Worm (Caenorhabditis elegans) whole organism, mixed stage, embryonic: Measurements from ENCODE around the gene natb-1.

Experiments
- M03D4.4 ChIP-seq: sonication (generic microtip); optimal IDR thresholded peaks from 2 replicates; lab custom pipeline; 2017; ENCODE audit warnings: mild to moderate bottlenecking, missing genetic modification characterization, missing compliant biosample characterization
- bed-3 ChIP-seq: fragments of 200-800 bp; sonication (Bioruptor generic); optimal IDR thresholded peaks from 3 replicates; lab custom pipeline; 2018; ENCODE audit warnings: mild to moderate bottlenecking, missing genetic modification characterization, moderate library complexity, missing compliant biosample characterization
- ceh-39 ChIP-seq: fragments of 150-350 bp; optimal IDR thresholded peaks from 2 replicates; lab custom pipeline; 2014; ENCODE audit warnings: missing biosample characterization, missing genetic modification characterization
- ceh-43 ChIP-seq: fragments of 200-800 bp; sonication (Bioruptor generic); optimal IDR thresholded peaks from 2 replicates; lab custom pipeline; 2018; ENCODE audit warnings: mild to moderate bottlenecking, missing genetic modification characterization, moderate library complexity, missing compliant biosample characterization
- ceh-83 ChIP-seq: fragments of 200-800 bp; sonication (Bioruptor generic); optimal IDR thresholded peaks from 2 replicates; lab custom pipeline; 2018; ENCODE audit warnings: mild to moderate bottlenecking, missing genetic modification characterization, missing compliant biosample characterization
- ces-1 ChIP-seq: fragments of 150-350 bp; optimal IDR thresholded peaks from 2 replicates; lab custom pipeline; 2014; ENCODE audit warnings: missing biosample characterization, missing genetic modification reagents, missing genetic modification characterization
- cnd-1 ChIP-seq: fragments of 200-800 bp; sonication (Bioruptor generic); optimal IDR thresholded peaks from 2 replicates; lab custom pipeline; 2018; ENCODE audit warnings: mild to moderate bottlenecking, missing genetic modification characterization, missing compliant biosample characterization
- drap-1 ChIP-seq: fragments of 200-800 bp; sonication (Bioruptor generic); optimal IDR thresholded peaks from 3 replicates; lab custom pipeline; 2018; ENCODE audit warnings: mild to moderate bottlenecking, missing genetic modification characterization, missing compliant biosample characterization
- elt-1 ChIP-seq: sonication (generic microtip); optimal IDR thresholded peaks from 2 replicates; lab custom pipeline; 2017; ENCODE audit warnings: missing genetic modification characterization, mild to moderate bottlenecking, missing compliant biosample characterization, antibody characterized with exemption, moderate library complexity, borderline replicate concordance; ENCODE audit not compliant: insufficient read depth
- elt-3 ChIP-seq: fragments of 150-350 bp; optimal IDR thresholded peaks from 2 replicates; lab custom pipeline; 2014; ENCODE audit warnings: missing biosample characterization, missing genetic modification characterization
- flh-1 ChIP-seq: fragments of 200-800 bp; sonication (Bioruptor generic); optimal IDR thresholded peaks from 2 replicates; lab custom pipeline; 2018; ENCODE audit warnings: mild to moderate bottlenecking, missing genetic modification characterization, moderate library complexity, missing compliant biosample characterization
- ham-2 ChIP-seq: fragments of 200-800 bp; sonication (Bioruptor generic); optimal IDR thresholded peaks from 2 replicates; lab custom pipeline; 2018; ENCODE audit warnings: mild to moderate bottlenecking, missing genetic modification characterization, missing compliant biosample characterization
- hlh-1 ChIP-seq: fragments of 150-350 bp; optimal IDR thresholded peaks from 2 replicates; lab custom pipeline; 2014; ENCODE audit warnings: missing biosample characterization, missing genetic modification reagents, missing genetic modification characterization
- lin-32 ChIP-seq: fragments of 200-800 bp; sonication (Bioruptor generic); optimal IDR thresholded peaks from 2 replicates; lab custom pipeline; 2018; ENCODE audit warnings: mild to moderate bottlenecking, missing genetic modification characterization, missing compliant biosample characterization
- lsy-2 ChIP-seq: fragments of 150-350 bp; optimal IDR thresholded peaks from 2 replicates; lab custom pipeline; 2014; ENCODE audit warnings: missing biosample characterization, missing genetic modification characterization
- mab-5 ChIP-seq: fragments of 150-350 bp; optimal IDR thresholded peaks from 2 replicates; lab custom pipeline; 2014; ENCODE audit warnings: missing biosample characterization, missing genetic modification characterization
- mep-1 ChIP-seq: fragments of 150-350 bp; optimal IDR thresholded peaks from 2 replicates; lab custom pipeline; 2017; ENCODE audit warnings: missing biosample characterization, missing genetic modification reagents, missing genetic modification characterization, inconsistent platforms
- mls-2 ChIP-seq: sonication (generic microtip); optimal IDR thresholded peaks from 2 replicates; lab custom pipeline; 2016; ENCODE audit warnings: mild to moderate bottlenecking, missing genetic modification characterization, moderate library complexity, missing compliant biosample characterization
- nhr-2 ChIP-seq: fragments of 150-350 bp; optimal IDR thresholded peaks from 2 replicates; lab custom pipeline; 2014; ENCODE audit warnings: missing biosample characterization, missing genetic modification characterization
- nhr-237 ChIP-seq: fragments of 150-350 bp; optimal IDR thresholded peaks from 2 replicates; lab custom pipeline; 2014; ENCODE audit warnings: missing biosample characterization, missing genetic modification characterization
- nhr-28 ChIP-seq: fragments of 150-350 bp; optimal IDR thresholded peaks from 2 replicates; lab custom pipeline; 2014; ENCODE audit warnings: missing biosample characterization, missing genetic modification characterization
- nhr-76 ChIP-seq: sonication (generic microtip); optimal IDR thresholded peaks from 2 replicates; lab custom pipeline; 2017; ENCODE audit warnings: missing biosample characterization, missing genetic modification characterization
- sem-2 ChIP-seq: fragments of 200-800 bp; sonication (Bioruptor generic); optimal IDR thresholded peaks from 2 replicates; lab custom pipeline; 2018; ENCODE audit warnings: mild to moderate bottlenecking, missing genetic modification characterization, missing compliant biosample characterization
- snpc-4 ChIP-seq: fragments of 150-350 bp; optimal IDR thresholded peaks from 2 replicates; lab custom pipeline; 2014; ENCODE audit warnings: missing biosample characterization, missing genetic modification characterization
- sptf-1 ChIP-seq: sonication (generic microtip); optimal IDR thresholded peaks from 2 replicates; lab custom pipeline; 2017; ENCODE audit warnings: mild to moderate bottlenecking, missing genetic modification characterization, moderate library complexity, missing compliant biosample characterization
- tbx-8 ChIP-seq: fragments of 200-800 bp; sonication (Bioruptor generic); optimal IDR thresholded peaks from 2 replicates; lab custom pipeline; 2018; ENCODE audit warnings: mild to moderate bottlenecking, missing genetic modification characterization, moderate library complexity, missing compliant biosample characterization
- unc-120 ChIP-seq: sonication (generic microtip); optimal IDR thresholded peaks from 2 replicates; lab custom pipeline; 2017; ENCODE audit warnings: missing genetic modification characterization, missing compliant biosample characterization; ENCODE audit not compliant: poor library complexity, severe bottlenecking
- unc-39 ChIP-seq: fragments of 150-350 bp; optimal IDR thresholded peaks from 2 replicates; lab custom pipeline; 2014; ENCODE audit warnings: missing biosample characterization, missing genetic modification characterization
- unc-62 ChIP-seq: fragments of 150-350 bp; optimal IDR thresholded peaks from 2 replicates; lab custom pipeline; 2014; ENCODE audit warnings: missing biosample characterization, missing genetic modification reagents, missing genetic modification characterization
- ztf-11 ChIP-seq: fragments of 150-350 bp; optimal IDR thresholded peaks from 2 replicates; lab custom pipeline; 2014; ENCODE audit warnings: missing biosample characterization, missing genetic modification characterization

natb-1 gene

ce11 chrV:8013901-8014388, 30.7 kb upstream of the natb-1 start, which contains the start of gene Y97E10AR.6:
Gene Y97E10AR.6, minus strand, starts transcription at chrV:8013951.
- TF ChIP-seq elt-3 (tag; lab: Kevin White, UChicago) (no peak), lin-32 (no peak), bed-3 (GFP tag; lab: Kevin White, UChicago) (no peak), snpc-4 (tag; lab: Kevin White, UChicago) (no peak), ztf-11 (no peak), ces-1 (peak; percentile 47), flh-1 (GFP tag; lab: Kevin White, UChicago) (no peak), mep-1 (tag; lab: Kevin White, UChicago) (no peak), ceh-83 (GFP tag; lab: Kevin White, UChicago) (no peak), tbx-8 (GFP tag; lab: Kevin White, UChicago) (no peak), ham-2 (GFP tag; lab: Kevin White, UChicago) (no peak), drap-1 (no peak), ceh-43 (no peak), unc-120 (tag; lab: Kevin White, UChicago) (peak; percentile 28), hlh-1 (no peak), ceh-39 (no peak)

DNA sequence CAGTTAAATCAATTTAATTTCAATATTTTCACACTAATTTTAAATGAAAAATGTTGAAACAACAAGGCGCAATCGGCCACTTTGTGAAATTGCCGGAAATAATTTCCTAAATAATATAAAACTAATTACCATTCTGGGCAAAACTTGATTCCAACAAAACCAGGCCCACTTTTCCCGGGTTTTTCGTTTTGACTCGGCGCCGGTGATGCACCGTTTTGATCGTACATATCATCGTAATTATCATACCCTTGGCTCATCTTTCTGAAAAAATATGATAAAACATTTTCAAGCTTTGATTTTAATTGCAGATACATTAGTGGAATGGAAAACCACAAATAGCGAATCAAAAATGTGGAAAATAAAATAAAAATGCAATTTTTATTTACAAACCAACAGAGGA, 28.8 kb upstream of the natb-1 start, which contains the start of gene rpb-9:
rpb-9 (minus strand) TSS at position 314 of the 400 bp plus-strand sequence.
- no peak for TF ChIP-seq mab-5 (tag; lab: Kevin White, UChicago)
- no peak for TF ChIP-seq nhr-76
- no peak for TF ChIP-seq ceh-83 (GFP tag; lab: Kevin White, UChicago)
- no peak for TF ChIP-seq lin-32
- TF ChIP-seq ham-2 (GFP tag; lab: Kevin White, UChicago), result no peak
- no peak for TF ChIP-seq flh-1 (GFP tag; lab: Kevin White, UChicago)
- TF ChIP-seq unc-120 (tag; lab: Kevin White, UChicago), result no peak
- TF ChIP-seq unc-39, result no peak
- TF ChIP-seq tbx-8 (GFP tag; lab: Kevin White, UChicago), result no peak
- no peak for TF ChIP-seq drap-1
- no peak for TF ChIP-seq sem-2 (GFP tag; lab: Kevin White, UChicago)

ce11 chrV:8010846-8011245, 27.6 kb upstream of the natb-1 start, which contains the start of gene lmtr-2:
Gene lmtr-2, minus strand, starts transcription at chrV:8011106.
- TF ChIP-seq M03D4.4 (tag; lab: Kevin White, UChicago), result no peak
- TF ChIP-seq snpc-4 (tag; lab: Kevin White, UChicago), result no peak
- TF ChIP-seq lsy-2 (tag; lab: Kevin White, UChicago), result no peak
- TF ChIP-seq nhr-237 (tag; lab: Kevin White, UChicago), result no peak
- TF ChIP-seq ces-1, result no peak

ce11 chrV:8010103-8010502, 26.9 kb upstream of the natb-1 start, which contains the start of gene Y97E10AR.4:
Gene Y97E10AR.4, minus strand, starts transcription at chrV:8010233.
- TF ChIP-seq ces-1 (no peak), ztf-11 (no peak), sptf-1 (tag; lab: Kevin White, UChicago) (no peak), ceh-39 (no peak), nhr-28 (tag; lab: Kevin White, UChicago) (no peak), elt-1 (tag; lab: Kevin White, UChicago) (no peak), elt-3 (tag; lab: Kevin White, UChicago) (no peak), mls-2 (tag; lab: Kevin White, UChicago) (no peak), unc-62 (GFP tag; lab: Kevin White, UChicago) (no peak), tbx-8 (GFP tag; lab: Kevin White, UChicago) (no peak), unc-120 (tag; lab: Kevin White, UChicago) (no peak), drap-1 (no peak), nhr-2 (tag; lab: Kevin White, UChicago) (no peak), lin-32 (no peak), nhr-76 (no peak), cnd-1 (no peak), bed-3 (GFP tag; lab: Kevin White, UChicago) (no peak), ham-2 (GFP tag; lab: Kevin White, UChicago) (no peak), mab-5 (tag; lab: Kevin White, UChicago) (no peak), ceh-83 (GFP tag; lab: Kevin White, UChicago) (no peak)
- TF ChIP-seq, all 35 proteins: peak for 0
